Worm (Caenorhabditis elegans) whole organism, early embryonic: ENCODE measurements around the gene C43H6.4.

Experiments used
- B0310.2 ChIP-seq: sonication (generic microtip); optimal IDR thresholded peaks from 2 replicates; lab custom pipeline; 2016; ENCODE audit warnings: mild to moderate bottlenecking, missing genetic modification characterization, missing compliant biosample characterization
- scrt-1 ChIP-seq: fragments of 200-800 bp; sonication (Bioruptor generic); IDR thresholded peaks from 2 replicates; pipeline ENCODE4 v1.3.6; 2022; ENCODE audit warnings: missing genetic modification characterization, missing compliant biosample characterization

DNA sequence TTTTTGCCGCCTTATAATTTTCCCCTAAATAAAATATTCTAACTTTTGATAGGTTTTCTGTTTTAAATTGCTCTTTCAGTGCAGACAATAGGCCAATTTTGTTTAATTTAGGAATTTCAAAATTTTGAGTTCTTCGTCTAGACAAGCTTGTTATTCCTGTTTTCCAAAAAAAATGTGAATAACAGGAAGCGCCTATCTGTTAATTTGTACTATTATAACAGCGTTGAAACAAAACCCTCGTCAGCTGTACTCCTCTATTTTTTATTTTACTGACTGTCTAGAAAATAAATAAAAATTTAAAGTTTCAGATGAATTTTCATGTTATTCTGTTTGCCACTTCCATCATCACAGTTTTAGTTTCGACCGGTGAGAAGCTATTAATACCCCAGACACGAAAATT, 22.5 kb upstream of the C43H6.4 start, which contains the start of gene F47G3.4:
- TF ChIP-seq B0310.2 (tag; lab: Kevin White, UChicago) (no peak), scrt-1 (GFP tag; lab: Robert Waterston, UW) (no peak)
